Fruit fly (Drosophila melanogaster): ENCODE data around the gene CG8745.

CG8745 gene

DNA sequence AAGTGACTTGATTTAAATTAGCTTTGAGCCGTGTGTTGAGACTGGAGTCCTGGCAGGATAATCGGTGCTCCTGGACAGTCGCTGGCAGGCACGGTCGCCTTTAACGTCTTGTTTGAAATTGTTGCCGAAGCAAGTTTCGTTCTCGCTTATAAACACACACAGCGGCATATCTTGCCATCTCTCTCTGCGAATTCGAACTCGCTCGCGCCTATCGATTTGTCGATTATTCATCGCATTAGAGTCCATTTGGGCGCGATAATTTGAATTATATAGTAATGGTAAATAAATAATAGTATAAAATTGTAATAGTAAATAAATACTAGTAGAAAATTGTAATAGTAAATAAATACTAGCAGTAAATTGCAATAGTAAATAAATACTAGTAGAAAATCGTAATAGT is at the start of gene CG8745:
Gene CG8745 (minus strand): TSS at position 126 of the 400 bp plus-strand sequence.
- TF ChIP-seq Hnf4 (GFP tag; optimal IDR thresholded peaks at IDR 0.05) (no peak), br (GFP tag; optimal IDR thresholded peaks at IDR 0.05) (no peak), dmrt93B (GFP tag; optimal IDR thresholded peaks at IDR 0.05) (no peak), Rel (GFP tag; optimal IDR thresholded peaks at IDR 0.05) (no peak), Rel (tag; optimal IDR thresholded peaks at IDR 0.05) (no peak), Myc (optimal IDR thresholded peaks at IDR 0.05) (no peak), Sp1 (GFP tag; optimal IDR thresholded peaks at IDR 0.05) (no peak), tai (GFP tag; optimal IDR thresholded peaks at IDR 0.05) (no peak), Abd-B (GFP tag; optimal IDR thresholded peaks at IDR 0.05) (no peak), Hr83 (GFP tag; optimal IDR thresholded peaks at IDR 0.05; ENCODE audit: poor library complexity, severe bottlenecking) (no peak), pan (optimal IDR thresholded peaks at IDR 0.05) (no peak), rgr (GFP tag; optimal IDR thresholded peaks at IDR 0.05) (no peak), jim (GFP tag; optimal IDR thresholded peaks at IDR 0.05) (no peak), brk (GFP tag; optimal IDR thresholded peaks at IDR 0.05) (no peak), Jra (GFP tag; optimal IDR thresholded peaks at IDR 0.05) (no peak), HLH106 (tag; optimal IDR thresholded peaks at IDR 0.05) (no peak)

DNA sequence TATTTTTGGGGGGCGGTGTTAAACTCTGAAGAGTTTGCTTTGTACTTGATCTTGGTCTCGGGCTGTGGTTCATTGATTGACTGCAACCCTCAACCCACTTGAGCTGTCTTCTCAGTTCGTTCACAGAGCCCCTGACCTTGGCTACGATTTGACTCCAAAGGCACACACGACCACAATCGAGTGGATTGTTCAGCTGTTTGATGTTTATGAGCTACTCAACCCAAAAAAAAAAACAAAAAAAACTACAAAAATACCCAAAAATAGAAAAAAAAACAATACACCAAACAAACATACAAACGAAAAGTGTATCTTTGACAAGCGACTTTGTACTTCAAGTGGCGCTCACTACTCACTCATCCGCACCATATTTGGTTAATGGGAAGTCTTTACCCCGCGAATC is 47.9 kb upstream of the CG8745 start:
- TF ChIP-seq Dfd (GFP tag; optimal IDR thresholded peaks at IDR 0.05) (no peak), woc (GFP tag; optimal IDR thresholded peaks at IDR 0.05) (no peak), sage (GFP tag; optimal IDR thresholded peaks at IDR 0.05) (no peak), ey (GFP tag; optimal IDR thresholded peaks at IDR 0.05) (no peak), OdsH (GFP tag; optimal IDR thresholded peaks at IDR 0.05) (no peak), brk (GFP tag; optimal IDR thresholded peaks at IDR 0.05) (no peak), br (GFP tag; optimal IDR thresholded peaks at IDR 0.05) (no peak), Hnf4 (GFP tag; optimal IDR thresholded peaks at IDR 0.05) (no peak)

DNA sequence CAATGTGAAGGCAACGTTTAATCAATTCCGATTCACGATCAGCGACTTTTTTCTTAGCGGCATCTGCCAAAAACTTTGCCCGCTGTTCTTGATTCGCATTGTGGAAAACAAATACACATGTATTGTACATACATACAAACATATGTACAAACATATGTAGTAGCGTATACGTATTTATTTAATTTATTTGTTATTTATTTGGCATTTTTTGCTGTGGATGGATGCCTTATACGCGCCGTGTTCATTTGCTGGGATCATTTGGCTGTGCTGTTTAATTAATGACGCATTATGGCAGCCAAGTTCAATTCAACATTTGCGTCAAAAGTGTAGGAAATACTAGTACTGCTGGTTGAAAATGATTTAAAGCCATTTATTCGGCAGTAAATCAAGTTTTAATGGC is 46.1 kb upstream of the CG8745 start:
- peak; percentile 36 for TF ChIP-seq rgr (GFP tag; optimal IDR thresholded peaks at IDR 0.05)
- no peak for TF ChIP-seq foxo (GFP tag; optimal IDR thresholded peaks at IDR 0.05)

DNA sequence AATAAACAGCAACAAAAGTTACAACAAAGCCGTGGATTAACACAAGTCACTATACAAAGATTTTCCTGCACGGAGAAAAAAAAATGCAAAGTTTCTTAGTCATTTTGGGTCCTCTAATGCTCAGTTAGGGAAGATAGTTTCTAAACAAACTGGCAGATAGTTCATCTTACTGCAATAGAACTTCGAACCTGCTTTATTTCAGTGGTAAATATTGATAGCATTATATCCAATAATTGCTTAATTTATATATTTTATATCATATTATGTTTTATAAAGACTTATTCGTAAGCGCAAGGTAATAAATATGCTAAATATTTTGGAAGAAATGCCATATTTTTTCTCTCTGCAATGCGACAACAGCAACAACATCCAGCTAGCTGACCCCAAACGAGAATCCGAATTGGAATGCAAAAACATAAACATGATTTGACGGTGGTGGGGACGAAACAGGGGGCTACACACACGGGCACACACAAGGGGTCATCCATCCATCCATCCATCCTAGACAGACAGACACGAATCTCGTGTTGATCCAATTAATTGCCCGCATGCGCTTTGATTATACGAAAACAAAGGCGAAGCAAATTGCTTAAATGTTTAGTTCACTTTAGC is 45.0 kb upstream of the CG8745 start:
- TF ChIP-seq sv (GFP tag; optimal IDR thresholded peaks at IDR 0.05) (no peak), Hnf4 (GFP tag; optimal IDR thresholded peaks at IDR 0.05) (no peak), dl (GFP tag; optimal IDR thresholded peaks at IDR 0.05; ENCODE audit: insufficient read depth in 1 of 2, partially characterized antibody in 2 of 2) (no peak), Myc (optimal IDR thresholded peaks at IDR 0.05) (no peak), Abd-B (GFP tag; optimal IDR thresholded peaks at IDR 0.05) (no peak), br (GFP tag; optimal IDR thresholded peaks at IDR 0.05) (no peak), dmrt93B (GFP tag; optimal IDR thresholded peaks at IDR 0.05) (no peak), woc (GFP tag; optimal IDR thresholded peaks at IDR 0.05) (no peak), GATAd (GFP tag; optimal IDR thresholded peaks at IDR 0.05) (no peak), CrebA (GFP tag; optimal IDR thresholded peaks at IDR 0.05; ENCODE audit: borderline replicate concordance) (no peak), brk (GFP tag; optimal IDR thresholded peaks at IDR 0.05) (no peak), Vsx2 (GFP tag; optimal IDR thresholded peaks at IDR 0.05; ENCODE audit: partially characterized antibody) (no peak), pan (optimal IDR thresholded peaks at IDR 0.05) (no peak), Mio (GFP tag; optimal IDR thresholded peaks at IDR 0.05) (no peak)

DNA sequence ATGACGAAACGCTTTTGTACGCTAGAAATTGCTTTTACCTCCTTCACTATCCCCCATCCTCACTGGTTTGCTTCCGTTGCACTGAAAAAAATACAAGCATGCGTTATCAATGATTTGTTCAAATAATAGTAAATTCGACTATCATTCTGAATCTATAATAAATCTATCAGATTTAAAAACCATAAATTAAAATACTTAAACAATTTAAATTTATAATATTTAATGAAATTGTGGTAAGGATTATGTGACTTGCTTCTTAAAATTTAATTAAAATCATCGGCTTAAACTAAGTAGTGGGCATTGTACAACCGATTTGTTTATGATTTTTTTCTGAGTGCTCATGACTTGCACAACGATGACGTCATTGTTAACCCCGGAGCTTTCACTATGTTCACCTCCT is 38.8 kb upstream of the CG8745 start:
- no peak for TF ChIP-seq pan (optimal IDR thresholded peaks at IDR 0.05)
- TF ChIP-seq dl (GFP tag; optimal IDR thresholded peaks at IDR 0.05; ENCODE audit: insufficient read depth in 1 of 2, partially characterized antibody in 2 of 2), result no peak
- no peak for TF ChIP-seq Hr83 (GFP tag; optimal IDR thresholded peaks at IDR 0.05; ENCODE audit: poor library complexity, severe bottlenecking)
- TF ChIP-seq sv (GFP tag; optimal IDR thresholded peaks at IDR 0.05), result no peak
- TF ChIP-seq ey (GFP tag; optimal IDR thresholded peaks at IDR 0.05), result no peak
- no peak for TF ChIP-seq Hnf4 (GFP tag; optimal IDR thresholded peaks at IDR 0.05)
- no peak for TF ChIP-seq Abd-B (GFP tag; optimal IDR thresholded peaks at IDR 0.05)
- no peak for TF ChIP-seq GATAd (GFP tag; optimal IDR thresholded peaks at IDR 0.05)
- TF ChIP-seq Jra (GFP tag; optimal IDR thresholded peaks at IDR 0.05), result no peak
- TF ChIP-seq CG32264 (GFP tag; optimal IDR thresholded peaks at IDR 0.05), result no peak
- TF ChIP-seq Sp1 (GFP tag; optimal IDR thresholded peaks at IDR 0.05), result no peak
- no peak for TF ChIP-seq Dif (GFP tag; optimal IDR thresholded peaks at IDR 0.05; ENCODE audit: partially characterized antibody)
- TF ChIP-seq Dfd (GFP tag; optimal IDR thresholded peaks at IDR 0.05), result no peak
- TF ChIP-seq tai (GFP tag; optimal IDR thresholded peaks at IDR 0.05), result no peak
- TF ChIP-seq sage (GFP tag; optimal IDR thresholded peaks at IDR 0.05), result no peak
- TF ChIP-seq fru (GFP tag; optimal IDR thresholded peaks at IDR 0.05), result no peak
- TF ChIP-seq Rel (GFP tag; optimal IDR thresholded peaks at IDR 0.05), result no peak
- no peak for TF ChIP-seq Rel (tag; optimal IDR thresholded peaks at IDR 0.05)
- TF ChIP-seq Mio (GFP tag; optimal IDR thresholded peaks at IDR 0.05), result no peak
